Worm (Caenorhabditis elegans) whole organism, late embryonic: ENCODE data around the gene F28H7.3.
A peak's percentile ranks its signal among the peaks of the same experiment; 100 is the strongest.

Experiments used
- C08G9.2 ChIP-seq: sonication (generic microtip); optimal IDR thresholded peaks from 2 replicates; lab custom pipeline; 2016; ENCODE audit warnings: mild to moderate bottlenecking, missing genetic modification characterization, moderate library complexity, missing compliant biosample characterization
- C38D4.7 ChIP-seq: fragments of 200-800 bp; sonication (Bioruptor generic); optimal IDR thresholded peaks from 2 replicates; lab custom pipeline; 2018; ENCODE audit warnings: mild to moderate bottlenecking, missing genetic modification characterization, moderate library complexity, missing compliant biosample characterization
- F13H6.1 ChIP-seq: sonication (generic microtip); optimal IDR thresholded peaks from 2 replicates; lab custom pipeline; 2016; ENCODE audit warnings: missing genetic modification characterization, missing compliant biosample characterization
- ahr-1 ChIP-seq: sonication (generic microtip); optimal IDR thresholded peaks from 2 replicates; lab custom pipeline; 2016; ENCODE audit warnings: missing genetic modification characterization, missing compliant biosample characterization
- ceh-19 ChIP-seq: fragments of 200-800 bp; sonication (Bioruptor generic); optimal IDR thresholded peaks from 2 replicates; lab custom pipeline; 2018; ENCODE audit warnings: mild to moderate bottlenecking, missing genetic modification characterization, missing compliant biosample characterization
- ceh-2 ChIP-seq: sonication (generic microtip); optimal IDR thresholded peaks from 2 replicates; lab custom pipeline; 2016; ENCODE audit warnings: missing genotype, missing genetic modification characterization, missing compliant biosample characterization
- ceh-22 ChIP-seq: sonication (generic microtip); optimal IDR thresholded peaks from 2 replicates; lab custom pipeline; 2017; ENCODE audit warnings: missing biosample characterization, missing genetic modification characterization
- ceh-24 ChIP-seq: sonication (generic microtip); optimal IDR thresholded peaks from 2 replicates; lab custom pipeline; 2016; ENCODE audit warnings: mild to moderate bottlenecking, missing genetic modification characterization, missing compliant biosample characterization
- ceh-30 ChIP-seq: fragments of 150-350 bp; optimal IDR thresholded peaks from 2 replicates; lab custom pipeline; 2014; ENCODE audit warnings: missing biosample characterization, missing genetic modification characterization
- ceh-31 ChIP-seq: sonication (generic microtip); optimal IDR thresholded peaks from 2 replicates; lab custom pipeline; 2016; ENCODE audit warnings: missing genetic modification characterization, missing compliant biosample characterization
- dmd-4 ChIP-seq: sonication (generic microtip); optimal IDR thresholded peaks from 2 replicates; lab custom pipeline; 2016; ENCODE audit warnings: borderline replicate concordance, missing genetic modification characterization, missing compliant biosample characterization
- elt-2 ChIP-seq: sonication (generic microtip); optimal IDR thresholded peaks from 2 replicates; lab custom pipeline; 2016; ENCODE audit warnings: missing genetic modification reagents, missing genetic modification characterization, missing compliant biosample characterization
- elt-4 ChIP-seq: sonication (generic microtip); optimal IDR thresholded peaks from 2 replicates; lab custom pipeline; 2016; ENCODE audit warnings: missing genetic modification characterization, missing compliant biosample characterization
- ets-4 ChIP-seq: sonication (generic microtip); optimal IDR thresholded peaks from 2 replicates; lab custom pipeline; 2016; ENCODE audit warnings: missing genetic modification characterization, missing compliant biosample characterization
- fax-1 ChIP-seq: sonication (generic microtip); optimal IDR thresholded peaks from 2 replicates; lab custom pipeline; 2016; ENCODE audit warnings: missing genotype, missing genetic modification characterization, missing compliant biosample characterization
- hlh-13 ChIP-seq: fragments of 200-800 bp; sonication (Bioruptor generic); optimal IDR thresholded peaks from 2 replicates; lab custom pipeline; 2018; ENCODE audit warnings: mild to moderate bottlenecking, missing genetic modification characterization, missing compliant biosample characterization
- hlh-6 ChIP-seq: sonication (generic microtip); optimal IDR thresholded peaks from 2 replicates; lab custom pipeline; 2016; ENCODE audit warnings: missing genotype, missing genetic modification characterization, missing compliant biosample characterization
- hlh-8 ChIP-seq: sonication (generic microtip); optimal IDR thresholded peaks from 2 replicates; lab custom pipeline; 2016; ENCODE audit warnings: missing genotype, missing genetic modification characterization, missing compliant biosample characterization
- nfya-1 ChIP-seq: sonication (generic microtip); optimal IDR thresholded peaks from 2 replicates; lab custom pipeline; 2017; ENCODE audit warnings: missing genetic modification characterization, mild to moderate bottlenecking, missing compliant biosample characterization, antibody characterized with exemption, moderate library complexity
- nhr-232 ChIP-seq: sonication (generic microtip); optimal IDR thresholded peaks from 2 replicates; lab custom pipeline; 2016; ENCODE audit warnings: missing genetic modification characterization, missing compliant biosample characterization
- npax-4 ChIP-seq: sonication (generic microtip); optimal IDR thresholded peaks from 2 replicates; lab custom pipeline; 2016; ENCODE audit warnings: missing genetic modification characterization, missing compliant biosample characterization
- pag-3 ChIP-seq: sonication (generic microtip); optimal IDR thresholded peaks from 2 replicates; lab custom pipeline; 2016; ENCODE audit warnings: missing compliant biosample characterization, missing genetic modification characterization, borderline replicate concordance
- pax-1 ChIP-seq: fragments of 150-350 bp; optimal IDR thresholded peaks from 2 replicates; lab custom pipeline; 2014; ENCODE audit warnings: missing biosample characterization, missing genetic modification characterization
- sdc-2 ChIP-seq: sonication (generic microtip); optimal IDR thresholded peaks from 2 replicates; lab custom pipeline; 2016; ENCODE audit warnings: missing genotype, missing genetic modification characterization, missing compliant biosample characterization
- sox-2 ChIP-seq: fragments of 200-800 bp; sonication (Bioruptor generic); IDR thresholded peaks from 2 replicates; pipeline ENCODE4 v1.3.6; 2022; ENCODE audit warnings: missing genetic modification reagents, missing genetic modification characterization, missing compliant biosample characterization
- syd-9 ChIP-seq: sonication (generic microtip); optimal IDR thresholded peaks from 2 replicates; lab custom pipeline; 2016; ENCODE audit warnings: mild to moderate bottlenecking, missing genetic modification characterization, moderate library complexity, missing compliant biosample characterization
- tbx-2 ChIP-seq: sonication (generic microtip); optimal IDR thresholded peaks from 2 replicates; lab custom pipeline; 2016; ENCODE audit warnings: missing genetic modification characterization, missing compliant biosample characterization
- tbx-7 ChIP-seq: sonication (generic microtip); optimal IDR thresholded peaks from 2 replicates; lab custom pipeline; 2016; ENCODE audit warnings: missing genotype, missing genetic modification characterization, missing compliant biosample characterization
- unc-42 ChIP-seq: sonication (generic microtip); optimal IDR thresholded peaks from 2 replicates; lab custom pipeline; 2016; ENCODE audit warnings: missing genotype, missing genetic modification characterization, missing compliant biosample characterization
- unc-86 ChIP-seq: sonication (generic microtip); optimal IDR thresholded peaks from 2 replicates; lab custom pipeline; 2016; ENCODE audit warnings: missing genetic modification characterization, missing compliant biosample characterization
- zip-5 ChIP-seq: sonication (generic microtip); optimal IDR thresholded peaks from 2 replicates; lab custom pipeline; 2016; ENCODE audit warnings: missing genetic modification characterization, missing compliant biosample characterization

Gene F28H7.3

DNA sequence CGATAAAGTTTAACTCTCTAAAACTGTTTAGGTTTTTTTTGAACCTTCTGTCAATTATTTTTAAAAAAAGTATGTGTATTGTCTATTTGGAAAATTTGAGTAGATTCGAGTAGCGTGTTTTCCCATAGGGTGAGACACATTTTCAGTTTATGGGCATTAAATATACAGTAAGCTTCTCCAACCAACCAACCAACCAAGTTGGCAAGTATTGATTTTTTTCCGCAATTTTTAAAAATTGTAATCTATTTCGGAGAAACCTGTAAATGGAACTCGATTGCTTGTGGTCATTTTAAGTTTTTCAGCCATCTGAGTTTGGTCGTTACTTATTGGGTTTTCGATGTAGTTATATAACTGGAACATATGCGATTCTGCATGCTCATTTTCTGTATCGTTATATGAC lies 5.6 kb downstream of the F28H7.3 start, which contains the start of gene srj-21:
srj-21 (plus strand) TSS at position 301 of the 400 bp plus-strand sequence.
- TF ChIP-seq C08G9.2 (tag; lab: Kevin White, UChicago) (no peak), zip-5 (tag; lab: Kevin White, UChicago) (no peak), nfya-1 (tag; lab: Kevin White, UChicago) (no peak), sox-2 (GFP tag; lab: Robert Waterston, UW) (no peak)

DNA sequence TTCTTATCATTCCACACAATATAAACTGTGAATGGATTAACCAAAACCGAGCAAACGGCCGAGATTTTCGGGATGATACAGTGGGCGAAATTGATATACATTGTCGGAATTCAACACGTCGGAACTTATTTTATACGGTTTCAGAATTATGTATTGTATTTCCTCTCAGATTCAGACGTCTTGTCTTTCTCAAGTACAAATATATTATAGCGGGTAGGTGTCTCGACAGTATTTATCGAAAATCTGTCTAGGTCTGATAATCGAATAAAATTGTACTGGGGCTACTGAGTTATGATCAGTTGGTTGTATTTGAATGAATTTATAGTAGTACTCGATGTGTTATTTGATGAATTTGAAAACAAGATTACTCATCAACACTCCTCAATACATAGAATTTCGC lies 6.9 kb downstream of the F28H7.3 start, which contains the start of gene srj-22:
srj-22 (minus strand) TSS at position 101 of the 400 bp plus-strand sequence.
- TF ChIP-seq ahr-1, result no peak
- no peak for TF ChIP-seq ets-4
- TF ChIP-seq unc-42 (tag; lab: Kevin White, UChicago), result no peak
- no peak for TF ChIP-seq hlh-8
- TF ChIP-seq F13H6.1 (tag; lab: Kevin White, UChicago), result no peak
- TF ChIP-seq sox-2 (GFP tag; lab: Robert Waterston, UW), result no peak
- TF ChIP-seq ceh-31, result no peak
- no peak for TF ChIP-seq ceh-24
- TF ChIP-seq ceh-22 (tag; lab: Kevin White, UChicago), result no peak
- TF ChIP-seq hlh-13 (GFP tag; lab: Kevin White, UChicago), result no peak
- no peak for TF ChIP-seq ceh-30 (tag; lab: Kevin White, UChicago)
- TF ChIP-seq C08G9.2 (tag; lab: Kevin White, UChicago), result no peak
- no peak for TF ChIP-seq pag-3 (tag; lab: Kevin White, UChicago)
- no peak for TF ChIP-seq elt-4 (tag; lab: Kevin White, UChicago)
- no peak for TF ChIP-seq hlh-6 (tag; lab: Kevin White, UChicago)
- no peak for TF ChIP-seq npax-4
- no peak for TF ChIP-seq pax-1 (tag; lab: Kevin White, UChicago)

DNA sequence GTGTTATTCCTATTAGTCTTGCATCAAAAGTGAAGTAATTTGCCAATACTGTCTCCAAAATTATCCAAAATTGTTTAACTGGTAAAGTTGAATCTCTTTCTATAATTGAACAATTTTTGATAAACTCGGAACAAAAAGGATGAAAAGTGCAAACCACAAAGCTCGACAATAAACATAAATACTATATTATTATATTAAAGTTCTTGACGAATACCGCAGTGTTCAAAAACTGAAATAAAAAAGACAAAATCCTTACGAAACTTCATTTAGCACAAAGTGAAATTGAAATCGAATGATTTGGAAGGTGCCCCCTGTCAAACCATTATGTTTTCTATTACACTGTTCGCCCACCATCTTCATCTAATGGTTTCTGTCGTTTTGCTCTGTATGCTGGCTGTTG lies 9.2 kb downstream of the F28H7.3 start, which contains the start of gene ZC302.3:
ZC302.3 (minus strand) TSS at position 101 of the 400 bp plus-strand sequence.
- no peak for TF ChIP-seq ceh-19 (GFP tag; lab: Kevin White, UChicago)
- no peak for TF ChIP-seq unc-86 (tag; lab: Kevin White, UChicago)
- no peak for TF ChIP-seq dmd-4 (tag; lab: Kevin White, UChicago)
- no peak for TF ChIP-seq C38D4.7 (GFP tag; lab: Kevin White, UChicago)
- TF ChIP-seq sdc-2 (tag; lab: Kevin White, UChicago), result no peak

DNA sequence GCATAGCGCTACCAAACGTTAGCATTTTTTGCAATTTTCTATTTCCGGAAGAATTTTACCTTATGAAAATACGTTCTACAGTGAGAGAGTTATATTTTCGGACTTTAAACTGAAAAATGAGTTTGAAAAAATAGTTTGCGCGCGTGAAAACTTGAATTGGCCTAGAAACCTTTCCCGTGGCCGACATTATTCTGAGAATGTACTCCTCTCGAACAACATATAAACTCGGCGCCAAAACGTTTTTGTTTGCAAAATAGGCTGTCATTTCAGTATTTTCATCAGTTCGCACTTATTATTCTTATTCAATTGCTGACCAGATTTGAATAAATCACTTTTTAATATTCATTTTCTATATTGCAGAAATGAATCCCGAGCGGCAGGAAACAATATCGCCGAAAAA lies 13.8 kb downstream of the F28H7.3 start, which contains the start of the genes mre-11 and wdr-5.3:
mre-11 (minus strand) TSS at position 113 of the 400 bp plus-strand sequence.
wdr-5.3 (plus strand) TSS at position 361 of the 400 bp plus-strand sequence.
- TF ChIP-seq tbx-7 (peak; percentile 34), ceh-2 (tag; lab: Kevin White, UChicago) (peak; percentile 53), syd-9 (tag; lab: Kevin White, UChicago) (no peak), tbx-2 (peak; percentile 57), nhr-232 (tag; lab: Kevin White, UChicago) (no peak), ets-4 (peak; percentile 28), zip-5 (tag; lab: Kevin White, UChicago) (peak; percentile 21), fax-1 (tag; lab: Kevin White, UChicago) (peak; percentile 29), ceh-31 (peak; percentile 59), F13H6.1 (tag; lab: Kevin White, UChicago) (no peak), C08G9.2 (tag; lab: Kevin White, UChicago) (peak; percentile 74)

DNA sequence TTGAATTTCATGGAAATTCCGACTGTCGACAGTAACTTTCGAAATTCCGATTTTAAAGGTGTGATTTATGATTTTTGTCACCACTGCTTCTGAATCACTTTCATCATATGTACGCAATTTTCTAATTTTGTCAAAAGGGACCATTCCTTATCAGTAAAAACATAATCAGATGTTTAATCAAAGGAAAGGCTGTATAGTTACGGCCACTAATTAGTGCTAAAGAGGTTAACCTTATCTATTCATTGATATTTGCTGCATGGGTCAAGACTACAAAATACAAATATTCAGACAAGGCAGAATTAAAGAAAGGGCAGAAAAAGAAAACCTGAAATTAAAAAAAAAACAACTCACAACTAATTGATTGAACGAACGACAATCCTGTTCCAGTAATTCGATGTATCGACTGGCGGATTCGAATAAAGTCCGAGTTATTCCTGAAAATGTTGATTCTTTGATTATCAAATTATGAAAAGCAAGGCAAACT lies 18.6 kb downstream of the F28H7.3 start, which contains the start of gene T28B11.1:
T28B11.1 (minus strand) TSS at position 434 of the 484 bp plus-strand sequence.
- TF ChIP-seq ets-4, result no peak
- TF ChIP-seq elt-2, result peak; percentile 94
